Fruit fly (Drosophila melanogaster): Measurements from ENCODE around the gene Atg4b.

- no peak for TF ChIP-seq CG18011 (GFP tag; optimal IDR thresholded peaks at IDR 0.05)
- TF ChIP-seq dysf (GFP tag; IDR thresholded peaks at IDR 0.05): no peak
- TF ChIP-seq CG11247 (GFP tag; IDR thresholded peaks at IDR 0.05): no peak
- TF ChIP-seq Nf-YA (GFP tag; IDR thresholded peaks at IDR 0.05): no peak
These were observed 45.9 kb upstream of the Atg4b start for dm6 chr3R:15402654-15403053.
